Fruit fly (Drosophila melanogaster): ENCODE results near the gene CG4119.

Gene CG4119

DNA sequence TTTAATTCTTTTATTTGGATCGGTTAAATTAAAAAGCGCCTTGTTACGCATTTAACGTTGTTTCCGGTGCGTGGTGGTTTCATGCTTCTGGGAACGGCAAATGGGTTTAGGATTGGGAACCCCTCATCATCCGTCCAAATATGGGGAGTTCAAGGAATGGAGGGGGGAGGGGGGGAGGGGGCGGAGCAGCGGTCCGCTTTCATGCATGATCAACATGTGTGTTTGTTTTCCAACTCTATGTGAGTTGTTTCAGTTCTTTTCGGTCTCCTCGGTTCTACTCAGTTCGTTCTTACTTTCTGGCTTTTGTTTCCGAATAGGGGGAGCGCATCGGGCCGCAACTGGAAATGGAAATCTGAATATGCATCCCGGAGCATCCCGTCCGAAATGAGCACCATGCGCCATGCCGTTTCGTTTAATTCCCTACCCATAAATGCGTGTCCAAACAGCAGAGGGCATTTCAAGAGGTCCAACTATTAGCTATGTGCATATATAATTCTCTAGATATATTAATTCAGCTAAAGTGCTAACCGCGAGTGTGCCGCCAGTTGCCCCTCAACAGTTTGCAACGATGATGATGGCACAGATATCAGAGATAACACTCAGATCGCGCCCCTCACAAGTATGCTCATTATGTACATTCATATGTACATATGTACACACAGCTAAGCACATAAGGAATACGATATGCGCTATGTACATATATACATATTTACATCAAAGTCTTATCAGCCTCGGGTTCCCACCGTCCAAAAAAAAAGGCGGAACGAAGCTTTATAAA lies 11.7 kb downstream of the CG4119 start (continued):
- TF ChIP-seq bbx (GFP tag; IDR thresholded peaks at IDR 0.05; ENCODE audit: partially characterized antibody) = no peak
- TF ChIP-seq peb (GFP tag; IDR thresholded peaks at IDR 0.05) = peak; percentile 69
- peak; percentile 84 for TF ChIP-seq ken (GFP tag; IDR thresholded peaks at IDR 0.05)
- TF ChIP-seq CG32532 (GFP tag; IDR thresholded peaks at IDR 0.05) = peak; percentile 31; the same call in 1 of the 2 replicates
- TF ChIP-seq Gsc (GFP tag; IDR thresholded peaks at IDR 0.05) = no peak
- peak; percentile 72 for TF ChIP-seq tx (GFP tag; optimal IDR thresholded peaks at IDR 0.05)
- peak; percentile 98 for TF ChIP-seq YL-1 (GFP tag; optimal IDR thresholded peaks at IDR 0.05)
- peak; percentile 80 for TF ChIP-seq abd-A (tag; optimal IDR thresholded peaks at IDR 0.05)
- TF ChIP-seq CG14710 (tag; optimal IDR thresholded peaks at IDR 0.05) = peak; percentile 95
- TF ChIP-seq CG1024 (GFP tag; IDR thresholded peaks at IDR 0.05) = peak; percentile 92
- TF ChIP-seq Hmr (GFP tag; optimal IDR thresholded peaks at IDR 0.05) = peak; percentile 96
- peak; percentile 94 for TF ChIP-seq otp (GFP tag; IDR thresholded peaks at IDR 0.05)
- TF ChIP-seq CG13123 (GFP tag; optimal IDR thresholded peaks at IDR 0.05) = peak; percentile 92
- peak; percentile 96 for TF ChIP-seq CG33213 (GFP tag; optimal IDR thresholded peaks at IDR 0.05)
- TF ChIP-seq gro (GFP tag; optimal IDR thresholded peaks at IDR 0.05) = peak; percentile 90
- TF ChIP-seq cad (GFP tag; optimal IDR thresholded peaks at IDR 0.05) = no peak
- TF ChIP-seq lmd (GFP tag; IDR thresholded peaks at IDR 0.05) = peak; percentile 61; the same call in 1 of the 2 replicates
- peak; percentile 83; the same call in 2 of the 3 replicates for TF ChIP-seq dysf (GFP tag; IDR thresholded peaks at IDR 0.05)
- TF ChIP-seq vvl (GFP tag; IDR thresholded peaks at IDR 0.05) = peak; percentile 83
- peak; percentile 89 for TF ChIP-seq CG4360 (GFP tag; IDR thresholded peaks at IDR 0.05)
- TF ChIP-seq CG6689 (GFP tag; IDR thresholded peaks at IDR 0.05) = peak; percentile 76
- TF ChIP-seq stc (GFP tag; IDR thresholded peaks at IDR 0.05) = peak; percentile 86
- peak; percentile 98 for TF ChIP-seq CG10543 (GFP tag; optimal IDR thresholded peaks at IDR 0.05)
- TF ChIP-seq CG18619 (GFP tag; optimal IDR thresholded peaks at IDR 0.05) = peak; percentile 92
- no peak for TF ChIP-seq zfh2 (GFP tag; optimal IDR thresholded peaks at IDR 0.05)
- TF ChIP-seq scrt (GFP tag; optimal IDR thresholded peaks at IDR 0.05) = peak; percentile 88
- no peak for TF ChIP-seq Opbp (GFP tag; IDR thresholded peaks at IDR 0.05; ENCODE audit: partially characterized antibody)
- peak; percentile 91 for TF ChIP-seq CG13894 (tag; optimal IDR thresholded peaks at IDR 0.05)
- peak; percentile 62 for TF ChIP-seq CG7928 (GFP tag; optimal IDR thresholded peaks at IDR 0.05)
- no peak for TF ChIP-seq CG34224 (GFP tag; IDR thresholded peaks at IDR 0.05; ENCODE audit: partially characterized antibody)
- TF ChIP-seq CG33557 (GFP tag; optimal IDR thresholded peaks at IDR 0.05) = peak; percentile 98
- peak; percentile 70 for TF ChIP-seq CG4730 (GFP tag; IDR thresholded peaks at IDR 0.05)
- peak; percentile 87 for TF ChIP-seq Bdp1 (GFP tag; optimal IDR thresholded peaks at IDR 0.05)
- peak; percentile 88 for TF ChIP-seq CG17385 (GFP tag; optimal IDR thresholded peaks at IDR 0.05)
- peak; percentile 98 for TF ChIP-seq CG15601 (tag; optimal IDR thresholded peaks at IDR 0.05)
- TF ChIP-seq CG9437 (GFP tag; optimal IDR thresholded peaks at IDR 0.05) = peak; percentile 49
- peak; percentile 36 for TF ChIP-seq vfl (GFP tag; optimal IDR thresholded peaks at IDR 0.05)
- peak; percentile 96 for TF ChIP-seq sqz (GFP tag; optimal IDR thresholded peaks at IDR 0.05)
- TF ChIP-seq Trl (optimal IDR thresholded peaks at IDR 0.05) = no peak
- peak; percentile 94 for TF ChIP-seq Trl (GFP tag; optimal IDR thresholded peaks at IDR 0.05)
- TF ChIP-seq twi (tag; optimal IDR thresholded peaks at IDR 0.05) = peak; percentile 86
- no peak for TF ChIP-seq usp (GFP tag; optimal IDR thresholded peaks at IDR 0.05)
- peak; percentile 87 for TF ChIP-seq Dbx (GFP tag; IDR thresholded peaks at IDR 0.05)
- TF ChIP-seq BEAF-32 (GFP tag; optimal IDR thresholded peaks at IDR 0.05) = peak; percentile 23
- TF ChIP-seq Dad (GFP tag; optimal IDR thresholded peaks at IDR 0.05) = peak; percentile 89
- TF ChIP-seq Elba2 (GFP tag; optimal IDR thresholded peaks at IDR 0.05) = no peak
- TF ChIP-seq D (optimal IDR thresholded peaks at IDR 0.05) = no peak
- TF ChIP-seq D (GFP tag; optimal IDR thresholded peaks at IDR 0.05) = peak; percentile 94
- TF ChIP-seq emc (GFP tag; optimal IDR thresholded peaks at IDR 0.05) = peak; percentile 66
- TF ChIP-seq D19A (tag; optimal IDR thresholded peaks at IDR 0.05) = peak; percentile 70

Data from whole organism, embryonic.